Worm (Caenorhabditis elegans): ENCODE measurements around the gene upp-1.

ce11 chrIII:7692287-7692686 is 49.4 kb upstream of the upp-1 start:
- TF ChIP-seq dao-5 (tag; optimal IDR thresholded peaks at IDR 0.05) (no peak), him-1 (tag; optimal IDR thresholded peaks at IDR 0.05) (no peak)

Data from whole organism, L4/young adult.